Worm (Caenorhabditis elegans) whole organism, L4 larva: ENCODE data around the gene C30G4.2.

Experiments
- ZK337.2 ChIP-seq: fragments of 200-800 bp; sonication (Bioruptor generic); IDR thresholded peaks from 2 replicates; pipeline ENCODE4 v1.3.6; 2022; ENCODE audit warnings: missing genetic modification reagents, missing genetic modification characterization, missing compliant biosample characterization
- mdt-29 ChIP-seq: fragments of 200-800 bp; sonication (Bioruptor generic); IDR thresholded peaks from 2 replicates; pipeline ENCODE4 v1.3.6; 2022; ENCODE audit warnings: missing genetic modification reagents, missing genetic modification characterization, missing compliant biosample characterization

ce11 chrX:16995886-16996283, 49.5 kb downstream of the C30G4.2 start:
- TF ChIP-seq mdt-29 (GFP tag; lab: Robert Waterston, UW): no peak
- no peak for TF ChIP-seq ZK337.2 (GFP tag; lab: Robert Waterston, UW)
